Fruit fly (Drosophila melanogaster): Measurements from ENCODE around the gene CG13116.
A peak's percentile ranks its signal among the peaks of the same experiment; 100 is the strongest.

Gene CG13116

dm6 chr2L:9757990-9758814 lies 28.5 kb downstream of the CG13116 start, which contains the start of gene zf30C (continued):
- TF ChIP-seq fd102C (GFP tag; optimal IDR thresholded peaks at IDR 0.05): no peak
- peak; percentile 81 for TF ChIP-seq CG12769 (tag; optimal IDR thresholded peaks at IDR 0.05)
- peak; percentile 78 for TF ChIP-seq klu (GFP tag; IDR thresholded peaks at IDR 0.05)
- no peak for TF ChIP-seq cad (GFP tag; optimal IDR thresholded peaks at IDR 0.05)
- TF ChIP-seq CG2129 (GFP tag; IDR thresholded peaks at IDR 0.05; ENCODE audit: partially characterized antibody): no peak
- peak; percentile 32 for TF ChIP-seq Hand (GFP tag; optimal IDR thresholded peaks at IDR 0.05)
- TF ChIP-seq aop (GFP tag; IDR thresholded peaks at IDR 0.05): no peak; the same call in 1 of the 2 replicates
- peak; percentile 89 for TF ChIP-seq fu2 (GFP tag; optimal IDR thresholded peaks at IDR 0.05)
- peak in 1 of 2 experiments; percentile 16 for TF ChIP-seq Hr78 (GFP tag; optimal IDR thresholded peaks at IDR 0.05)
- peak; percentile 95 for TF ChIP-seq chn (GFP tag; optimal IDR thresholded peaks at IDR 0.05)
- peak; percentile 88 for TF ChIP-seq CG5245 (GFP tag; optimal IDR thresholded peaks at IDR 0.05)
- TF ChIP-seq twi (tag; optimal IDR thresholded peaks at IDR 0.05): peak; percentile 31
- peak; percentile 66 for TF ChIP-seq CG13287 (GFP tag; IDR thresholded peaks at IDR 0.05; ENCODE audit: partially characterized antibody)
- TF ChIP-seq Chrac-16 (GFP tag; optimal IDR thresholded peaks at IDR 0.05): peak; percentile 90
- peak; percentile 98 for TF ChIP-seq Ets65A (GFP tag)
- TF ChIP-seq bigmax (GFP tag; optimal IDR thresholded peaks at IDR 0.05): peak; percentile 30
- TF ChIP-seq hth (optimal IDR thresholded peaks at IDR 0.05): no peak
- TF ChIP-seq CG7372 (GFP tag; IDR thresholded peaks at IDR 0.05): no peak
- TF ChIP-seq E2f2 (GFP tag; IDR thresholded peaks at IDR 0.05): peak; percentile 99
- peak; percentile 76 for TF ChIP-seq MBD-R2 (GFP tag; IDR thresholded peaks at IDR 0.05)
- peak; percentile 74 for TF ChIP-seq Neu2 (GFP tag; optimal IDR thresholded peaks at IDR 0.05; ENCODE audit: borderline replicate concordance)
- TF ChIP-seq mam (GFP tag; optimal IDR thresholded peaks at IDR 0.05): peak; percentile 97
- TF ChIP-seq Doc2 (GFP tag; IDR thresholded peaks at IDR 0.05): 0 out of 2 replicates have a peak, but pooled peaks have one; percentile 53
- TF ChIP-seq CG2678 (tag; optimal IDR thresholded peaks at IDR 0.05): peak; percentile 77
- TF ChIP-seq fd3F (GFP tag; optimal IDR thresholded peaks at IDR 0.05): peak; percentile 60
- TF ChIP-seq CG13296 (GFP tag; optimal IDR thresholded peaks at IDR 0.05): peak; percentile 77
- TF ChIP-seq MTF-1 (GFP tag; optimal IDR thresholded peaks at IDR 0.05; ENCODE audit: borderline replicate concordance): peak; percentile 72
- no peak for TF ChIP-seq tap (tag; optimal IDR thresholded peaks at IDR 0.05)
- peak; percentile 70 for TF ChIP-seq HLH3B (GFP tag; IDR thresholded peaks at IDR 0.05)
- TF ChIP-seq CG7963 (GFP tag; IDR thresholded peaks at IDR 0.05; ENCODE audit: partially characterized antibody): no peak
- peak in 1 of 2 experiments; percentile 57 for TF ChIP-seq Eip74EF (GFP tag; optimal IDR thresholded peaks at IDR 0.05)
- peak; percentile 84 for TF ChIP-seq CG14014 (GFP tag; IDR thresholded peaks at IDR 0.05)
- TF ChIP-seq CG9437 (GFP tag; optimal IDR thresholded peaks at IDR 0.05): peak; percentile 57
- TF ChIP-seq ato (GFP tag; IDR thresholded peaks at IDR 0.05; ENCODE audit: partially characterized antibody): no peak; the same call in 1 of the 2 replicates
- TF ChIP-seq sens (GFP tag): peak; percentile 97
- peak; percentile 50 for TF ChIP-seq Asciz (GFP tag; optimal IDR thresholded peaks at IDR 0.05)
- TF ChIP-seq CG7786 (GFP tag; optimal IDR thresholded peaks at IDR 0.05): peak; percentile 95
- peak; percentile 88 for TF ChIP-seq maf-S (GFP tag; optimal IDR thresholded peaks at IDR 0.05)
- peak; percentile 85 for TF ChIP-seq CG1792 (GFP tag; optimal IDR thresholded peaks at IDR 0.05)
- TF ChIP-seq grn (GFP tag; optimal IDR thresholded peaks at IDR 0.05): peak; percentile 12
- TF ChIP-seq CG8359 (GFP tag; optimal IDR thresholded peaks at IDR 0.05; ENCODE audit: borderline replicate concordance): peak; percentile 38
- TF ChIP-seq Pdp1 (GFP tag; optimal IDR thresholded peaks at IDR 0.05): peak; percentile 82 to 92
- TF ChIP-seq Gsc (GFP tag; IDR thresholded peaks at IDR 0.05): peak; percentile 68
- TF ChIP-seq chif (GFP tag; optimal IDR thresholded peaks at IDR 0.05): peak; percentile 80 to 89
- TF ChIP-seq ci (GFP tag; IDR thresholded peaks at IDR 0.05): peak; percentile 95
- TF ChIP-seq CG18262 (tag; optimal IDR thresholded peaks at IDR 0.05): peak; percentile 70
- peak; percentile 84 for TF ChIP-seq CG16863 (GFP tag; optimal IDR thresholded peaks at IDR 0.05)
- peak; percentile 87 for TF ChIP-seq CG4820 (GFP tag; optimal IDR thresholded peaks at IDR 0.05)
